Fruit fly (Drosophila melanogaster) whole organism, wandering third instar larva: ENCODE measurements around the gene CCT3.

ENCODE experiments used
- Abd-B ChIP-seq: fragments of >200 bp; optimal IDR thresholded peaks from 2 replicates; lab custom pipeline; 2017; ENCODE audit warnings: missing biosample characterization, missing genetic modification characterization
- CG32264 ChIP-seq: fragments of 200-800 bp; sonication (Bioruptor generic); optimal IDR thresholded peaks from 2 replicates; lab custom pipeline; 2016; ENCODE audit warnings: missing biosample characterization, missing genetic modification characterization
- CG9705 ChIP-seq: fragments of 200-800 bp; sonication (Bioruptor generic); optimal IDR thresholded peaks from 2 replicates; lab custom pipeline; 2018; ENCODE audit warnings: missing biosample characterization, mild to moderate bottlenecking, missing genetic modification characterization
- Dfd ChIP-seq: fragments of >200 bp; optimal IDR thresholded peaks from 2 replicates; lab custom pipeline; 2017; ENCODE audit warnings: missing biosample characterization, missing genetic modification characterization
- Dif ChIP-seq: fragments of 200-275, 200-300 bp; sonication (Bioruptor generic); optimal IDR thresholded peaks from 2 replicates; lab custom pipeline; 2018; ENCODE audit warnings: missing biosample characterization, missing genetic modification characterization; ENCODE audit not compliant: partially characterized antibody
- GATAd ChIP-seq: sonication (Bioruptor generic); optimal IDR thresholded peaks from 2 replicates; lab custom pipeline; 2016; ENCODE audit warnings: missing biosample characterization, missing genetic modification characterization
- HLH106 ChIP-seq: fragments of 200-800 bp; optimal IDR thresholded peaks from 3 replicates; lab custom pipeline; 2019; ENCODE audit warnings: missing biosample characterization, mild to moderate bottlenecking, missing genetic modification characterization, moderate library complexity
- Hnf4 ChIP-seq: fragments of 200-800 bp; sonication (Bioruptor generic); optimal IDR thresholded peaks from 2 replicates; lab custom pipeline; 2016; ENCODE audit warnings: missing biosample characterization, mild to moderate bottlenecking, missing genetic modification characterization
- Hr78 ChIP-seq: fragments of >200 bp; optimal IDR thresholded peaks from 2 replicates; lab custom pipeline; 2017; ENCODE audit warnings: missing biosample characterization, missing genetic modification characterization
- Hr83 ChIP-seq: fragments of 200-300 bp; sonication (Bioruptor generic); optimal IDR thresholded peaks from 2 replicates; lab custom pipeline; 2016; ENCODE audit warnings: missing biosample characterization, mild to moderate bottlenecking, missing genetic modification characterization, moderate library complexity; ENCODE audit not compliant: poor library complexity, severe bottlenecking
- Myc ChIP-seq: fragments of >200 bp; optimal IDR thresholded peaks from 2 replicates; lab custom pipeline; 2017
- N ChIP-seq: fragments of >200 bp; optimal IDR thresholded peaks from 2 replicates; lab custom pipeline; 2018; ENCODE audit warnings: missing biosample characterization, missing external identifiers, missing genetic modification characterization
- Rel ChIP-seq, 2 experiments: fragments of 200-800 bp; sonication (Bioruptor generic) in 1 of 2; optimal IDR thresholded peaks; 2 replicates in 1 of 2; 3 replicates in 1 of 2; lab custom pipeline; 2016 to 2019; ENCODE audit warnings: mild to moderate bottlenecking in 2 of 2, missing biosample characterization in 2 of 2, missing genetic modification characterization in 2 of 2, moderate library complexity in 1 of 2
- Sp1 ChIP-seq: fragments of 200-800 bp; sonication (Bioruptor generic); optimal IDR thresholded peaks from 3 replicates; lab custom pipeline; 2019; ENCODE audit warnings: missing biosample characterization, mild to moderate bottlenecking, missing genetic modification characterization, moderate library complexity
- Vsx2 ChIP-seq: fragments of 200-300, 225-300 bp; sonication (Bioruptor generic); optimal IDR thresholded peaks from 2 replicates; lab custom pipeline; 2018; ENCODE audit warnings: missing biosample characterization, missing genetic modification characterization; ENCODE audit not compliant: partially characterized antibody
- br ChIP-seq: fragments of 200-800 bp; sonication (Bioruptor generic); optimal IDR thresholded peaks from 2 replicates; lab custom pipeline; 2016; ENCODE audit warnings: missing biosample characterization, missing genetic modification characterization
- brk ChIP-seq: fragments of 200-800 bp; sonication (Bioruptor generic); optimal IDR thresholded peaks from 2 replicates; lab custom pipeline; 2016; ENCODE audit warnings: missing biosample characterization, mild to moderate bottlenecking, missing genetic modification characterization
- dmrt93B ChIP-seq: fragments of 200-800 bp; sonication (Bioruptor generic); optimal IDR thresholded peaks from 2 replicates; lab custom pipeline; 2018; ENCODE audit warnings: missing biosample characterization, mild to moderate bottlenecking, missing genetic modification characterization
- dsf ChIP-seq: sonication (Bioruptor generic); optimal IDR thresholded peaks from 2 replicates; lab custom pipeline; 2016; ENCODE audit warnings: missing biosample characterization, missing genetic modification characterization, borderline replicate concordance
- ey ChIP-seq: fragments of 200-800 bp; sonication (Bioruptor generic); optimal IDR thresholded peaks from 2 replicates; lab custom pipeline; 2016; ENCODE audit warnings: missing biosample characterization, missing genetic modification characterization
- foxo ChIP-seq, 2 experiments: fragments of 200-800 bp; sonication (Bioruptor generic); optimal IDR thresholded peaks; 2 replicates in 1 of 2; 3 replicates in 1 of 2; lab custom pipeline; 2016 to 2017; ENCODE audit warnings: missing biosample characterization in 2 of 2, missing genetic modification characterization in 2 of 2
- h ChIP-seq: fragments of 200-800 bp; sonication (Bioruptor generic); optimal IDR thresholded peaks from 3 replicates; lab custom pipeline; 2016; ENCODE audit warnings: missing biosample characterization, mild to moderate bottlenecking, missing genetic modification characterization
- jim ChIP-seq: fragments of 175-275, 200-325 bp; sonication (Bioruptor generic); optimal IDR thresholded peaks from 2 replicates; lab custom pipeline; 2016; ENCODE audit warnings: missing biosample characterization, mild to moderate bottlenecking, missing genetic modification characterization
- lola ChIP-seq: fragments of >200 bp; optimal IDR thresholded peaks from 2 replicates; lab custom pipeline; 2017; ENCODE audit warnings: missing biosample characterization, missing genetic modification characterization
- pan ChIP-seq: fragments of >200 bp; optimal IDR thresholded peaks from 2 replicates; lab custom pipeline; 2017
- rgr ChIP-seq: fragments of 200-800 bp; sonication (Bioruptor generic); optimal IDR thresholded peaks from 3 replicates; lab custom pipeline; 2016; ENCODE audit warnings: missing biosample characterization, mild to moderate bottlenecking, missing genetic modification characterization
- sage ChIP-seq: fragments of 200-800 bp; sonication (Bioruptor generic); optimal IDR thresholded peaks from 2 replicates; lab custom pipeline; 2016; ENCODE audit warnings: missing biosample characterization, mild to moderate bottlenecking, missing genetic modification characterization
- sv ChIP-seq: fragments of 200-800 bp; sonication (Bioruptor generic); optimal IDR thresholded peaks from 3 replicates; lab custom pipeline; 2016; ENCODE audit warnings: missing biosample characterization, missing genetic modification characterization
- tai ChIP-seq: sonication (Bioruptor generic); optimal IDR thresholded peaks from 2 replicates; lab custom pipeline; 2016; ENCODE audit warnings: missing biosample characterization, missing genetic modification characterization
- woc ChIP-seq: sonication (Bioruptor generic); optimal IDR thresholded peaks from 2 replicates; lab custom pipeline; 2016; ENCODE audit warnings: missing biosample characterization, mild to moderate bottlenecking, missing genetic modification characterization

Gene CCT3

dm6 chr3R:16661693-16662092 is 14.3 kb downstream of the CCT3 start:
- TF ChIP-seq Hr83 (GFP tag; lab: Kevin White, UChicago) (no peak), jim (GFP tag; lab: Kevin White, UChicago) (no peak), dmrt93B (GFP tag; lab: Kevin White, UChicago) (no peak), HLH106 (no peak), foxo (GFP tag; optimal IDR thresholded peaks at IDR 0.05; lab: Kevin White, UChicago) (no peak), pan (no peak)

- TF ChIP-seq jim (GFP tag; lab: Kevin White, UChicago) (no peak), Hnf4 (GFP tag; lab: Kevin White, UChicago) (no peak), CG32264 (GFP tag; lab: Kevin White, UChicago) (no peak), sv (GFP tag; lab: Kevin White, UChicago) (no peak), dsf (GFP tag; lab: Kevin White, UChicago) (no peak), foxo (GFP tag; optimal IDR thresholded peaks at IDR 0.05; lab: Kevin White, UChicago) (no peak), CG9705 (GFP tag; lab: Kevin White, UChicago) (no peak), GATAd (GFP tag; lab: Kevin White, UChicago) (no peak), Dif (no peak), br (GFP tag; lab: Kevin White, UChicago) (no peak), sage (GFP tag; lab: Kevin White, UChicago) (no peak), Vsx2 (GFP tag; lab: Kevin White, UChicago) (no peak)
Observed at dm6 chr3R:16664144-16664825, 16.9 kb downstream of the CCT3 start.

- TF ChIP-seq CG32264 (GFP tag; lab: Kevin White, UChicago) (no peak), Hnf4 (GFP tag; lab: Kevin White, UChicago) (no peak), Vsx2 (GFP tag; lab: Kevin White, UChicago) (no peak), brk (GFP tag; lab: Kevin White, UChicago) (no peak), tai (GFP tag; lab: Kevin White, UChicago) (no peak), Dif (no peak), Sp1 (GFP tag; lab: Kevin White, UChicago) (no peak), dsf (GFP tag; lab: Kevin White, UChicago) (no peak), pan (no peak), Abd-B (GFP tag; lab: Kevin White, UChicago) (no peak), ey (no peak), GATAd (GFP tag; lab: Kevin White, UChicago) (no peak), N (GFP tag; lab: Kevin White, UChicago) (no peak), foxo (GFP tag; optimal IDR thresholded peaks at IDR 0.05; lab: Kevin White, UChicago) (no peak), sage (GFP tag; lab: Kevin White, UChicago) (no peak), Rel (GFP tag; optimal IDR thresholded peaks at IDR 0.05; lab: Kevin White, UChicago) (no peak), Rel (tag; optimal IDR thresholded peaks at IDR 0.05; lab: Kevin White, UChicago) (no peak), HLH106 (no peak)
Observed at dm6 chr3R:16672213-16672706, 24.9 kb downstream of the CCT3 start.

- TF ChIP-seq sv (GFP tag; lab: Kevin White, UChicago) (no peak), jim (GFP tag; lab: Kevin White, UChicago) (no peak), Dfd (no peak), Rel (GFP tag; optimal IDR thresholded peaks at IDR 0.05; lab: Kevin White, UChicago) (no peak), Rel (tag; optimal IDR thresholded peaks at IDR 0.05; lab: Kevin White, UChicago) (no peak), Dif (no peak), N (GFP tag; lab: Kevin White, UChicago) (no peak), dsf (GFP tag; lab: Kevin White, UChicago) (no peak), CG9705 (GFP tag; lab: Kevin White, UChicago) (no peak), h (GFP tag; lab: Kevin White, UChicago) (no peak), Hr78 (no peak), foxo (GFP tag; optimal IDR thresholded peaks at IDR 0.05; lab: Kevin White, UChicago) (no peak), Abd-B (GFP tag; lab: Kevin White, UChicago) (no peak), Hr83 (GFP tag; lab: Kevin White, UChicago) (no peak), br (GFP tag; lab: Kevin White, UChicago) (no peak), rgr (GFP tag; lab: Kevin White, UChicago) (no peak), woc (GFP tag; lab: Kevin White, UChicago) (no peak), Myc (no peak), lola (no peak), tai (GFP tag; lab: Kevin White, UChicago) (no peak), Vsx2 (GFP tag; lab: Kevin White, UChicago) (no peak)
Observed at dm6 chr3R:16673184-16673583, 25.8 kb downstream of the CCT3 start.
